Worm (Caenorhabditis elegans): ENCODE results near the gene Y51A2B.2.

DNA sequence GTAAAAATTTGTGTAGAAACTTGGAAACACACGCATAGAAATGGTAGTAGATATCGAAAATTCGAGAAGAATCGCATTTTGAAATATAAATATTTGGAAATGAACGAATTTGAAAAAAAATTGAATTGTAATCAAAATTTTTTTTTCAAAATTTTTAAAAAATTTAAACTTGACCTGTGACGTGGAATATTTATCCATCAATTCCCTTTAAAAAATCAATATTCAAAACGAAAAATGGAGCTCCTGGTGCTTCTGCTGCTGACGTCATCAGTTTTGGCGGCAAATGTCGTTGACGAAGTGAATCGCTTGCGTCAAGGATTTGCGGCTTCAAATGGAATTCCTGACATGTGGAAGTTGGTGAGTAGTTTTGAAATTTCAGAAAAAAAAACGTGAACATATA, 14.8 kb downstream of the Y51A2B.2 start, which contains the start of the genes Y51A2B.4 and Y51A2B.5:
- no peak for TF ChIP-seq him-1 (tag; optimal IDR thresholded peaks at IDR 0.05)
- TF ChIP-seq dao-5 (tag; optimal IDR thresholded peaks at IDR 0.05) = no peak
- TF ChIP-seq W03F9.2 (tag; optimal IDR thresholded peaks at IDR 0.05) = no peak
